Worm (Caenorhabditis elegans): ENCODE data around the gene pis-1.

Gene pis-1

DNA sequence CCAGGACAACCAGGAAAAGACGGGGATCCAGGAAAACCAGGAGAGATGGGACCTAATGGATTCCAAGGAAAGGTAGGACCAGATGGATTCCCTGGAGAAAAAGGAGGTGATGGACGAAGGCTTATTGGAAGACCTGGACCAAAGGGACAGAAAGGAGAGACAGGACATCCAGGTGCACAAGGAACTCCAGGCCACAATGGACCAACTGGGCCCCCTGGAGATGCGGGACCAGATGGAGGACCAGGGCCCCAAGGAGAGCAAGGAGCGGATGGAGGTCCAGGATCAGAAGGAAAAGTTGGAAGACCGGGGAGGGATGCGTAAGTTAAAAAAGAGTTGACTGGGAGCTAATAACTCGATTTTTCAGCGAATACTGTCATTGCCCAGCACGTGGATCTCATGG is 26.2 kb upstream of the pis-1 start:
- TF ChIP-seq ref-1 (GFP tag; conservative IDR thresholded peaks at IDR 0.05) = no peak
- no peak for TF ChIP-seq tab-1 (GFP tag; IDR thresholded peaks at IDR 0.05)

- TF ChIP-seq ztf-29 (GFP tag; IDR thresholded peaks at IDR 0.05) (no peak), med-1 (GFP tag; optimal IDR thresholded peaks at IDR 0.05; ENCODE audit: insufficient read depth) (no peak), flt-1 (GFP tag; IDR thresholded peaks at IDR 0.05) (no peak), ztf-23 (GFP tag; IDR thresholded peaks at IDR 0.05) (no peak), cog-1 (tag; optimal IDR thresholded peaks at IDR 0.05) (no peak), klf-2 (GFP tag; conservative IDR thresholded peaks at IDR 0.05) (no peak), tab-1 (GFP tag; IDR thresholded peaks at IDR 0.05) (no peak), ref-1 (GFP tag; conservative IDR thresholded peaks at IDR 0.05) (no peak), T22C8.4 (GFP tag; IDR thresholded peaks at IDR 0.05) (no peak)
Measured at ce11 chrIV:9821621-9822020, 25.2 kb upstream of the pis-1 start, which contains the start of gene col-123. Gene col-123, plus strand, starts transcription at chrIV:9821921.

ce11 chrIV:9815432-9815831 is 19.0 kb upstream of the pis-1 start, which contains the start of gene egl-20:
Gene egl-20, minus strand, starts transcription at chrIV:9815532.
- no peak for TF ChIP-seq flt-1 (GFP tag; IDR thresholded peaks at IDR 0.05)
- no peak for TF ChIP-seq cog-1 (tag; optimal IDR thresholded peaks at IDR 0.05)
- no peak for TF ChIP-seq tab-1 (GFP tag; IDR thresholded peaks at IDR 0.05)
- TF ChIP-seq ref-1 (GFP tag; conservative IDR thresholded peaks at IDR 0.05) = no peak
- no peak for TF ChIP-seq ztf-23 (GFP tag; IDR thresholded peaks at IDR 0.05)
- no peak for TF ChIP-seq ztf-29 (GFP tag; IDR thresholded peaks at IDR 0.05)

ce11 chrIV:9811487-9811886 is 15.1 kb upstream of the pis-1 start:
- TF ChIP-seq med-1 (GFP tag; optimal IDR thresholded peaks at IDR 0.05; ENCODE audit: insufficient read depth) (no peak), ref-1 (GFP tag; conservative IDR thresholded peaks at IDR 0.05) (no peak), ztf-29 (GFP tag; IDR thresholded peaks at IDR 0.05) (no peak), T22C8.4 (GFP tag; IDR thresholded peaks at IDR 0.05) (no peak), cog-1 (tag; optimal IDR thresholded peaks at IDR 0.05) (no peak), klf-2 (GFP tag; conservative IDR thresholded peaks at IDR 0.05) (no peak), tab-1 (GFP tag; IDR thresholded peaks at IDR 0.05) (no peak), flt-1 (GFP tag; IDR thresholded peaks at IDR 0.05) (no peak), ztf-23 (GFP tag; IDR thresholded peaks at IDR 0.05) (no peak)

DNA sequence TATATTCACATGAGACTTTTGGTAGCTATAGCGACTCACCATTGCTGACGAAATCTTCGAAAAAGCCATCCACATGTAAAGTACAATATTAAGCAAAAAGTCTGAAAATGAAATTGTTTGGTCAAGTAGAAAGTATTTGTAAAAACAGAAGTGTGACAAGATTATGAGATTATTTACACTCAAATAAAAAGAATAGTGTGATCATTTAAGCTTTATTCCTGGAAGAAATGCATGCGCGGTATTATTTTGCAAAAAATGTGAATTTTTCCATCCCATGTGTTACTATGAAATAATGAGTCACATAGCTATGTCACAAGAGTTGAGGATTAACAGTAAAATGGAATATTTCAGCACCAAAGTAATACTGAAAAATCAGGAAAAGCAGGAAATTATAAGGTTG is 14.2 kb upstream of the pis-1 start, which contains the start of gene dct-15:
Gene dct-15 (minus strand): TSS at position 101 of the 400 bp plus-strand sequence.
- no peak for TF ChIP-seq T22C8.4 (GFP tag; IDR thresholded peaks at IDR 0.05)
- TF ChIP-seq ztf-29 (GFP tag; IDR thresholded peaks at IDR 0.05) = no peak
- no peak for TF ChIP-seq tab-1 (GFP tag; IDR thresholded peaks at IDR 0.05)
- TF ChIP-seq flt-1 (GFP tag; IDR thresholded peaks at IDR 0.05) = no peak
- TF ChIP-seq klf-2 (GFP tag; conservative IDR thresholded peaks at IDR 0.05) = no peak
- TF ChIP-seq ztf-23 (GFP tag; IDR thresholded peaks at IDR 0.05) = no peak
- TF ChIP-seq cog-1 (tag; optimal IDR thresholded peaks at IDR 0.05) = no peak
- no peak for TF ChIP-seq ref-1 (GFP tag; conservative IDR thresholded peaks at IDR 0.05)
- no peak for TF ChIP-seq med-1 (GFP tag; optimal IDR thresholded peaks at IDR 0.05; ENCODE audit: insufficient read depth)

ce11 chrIV:9803544-9803943 is 7.2 kb upstream of the pis-1 start:
- TF ChIP-seq klf-2 (GFP tag; conservative IDR thresholded peaks at IDR 0.05) (no peak), ztf-29 (GFP tag; IDR thresholded peaks at IDR 0.05) (no peak), cog-1 (tag; optimal IDR thresholded peaks at IDR 0.05) (no peak), ref-1 (GFP tag; conservative IDR thresholded peaks at IDR 0.05) (no peak), T22C8.4 (GFP tag; IDR thresholded peaks at IDR 0.05) (no peak), med-1 (GFP tag; optimal IDR thresholded peaks at IDR 0.05; ENCODE audit: insufficient read depth) (no peak), tab-1 (GFP tag; IDR thresholded peaks at IDR 0.05) (no peak), ztf-23 (GFP tag; IDR thresholded peaks at IDR 0.05) (no peak), flt-1 (GFP tag; IDR thresholded peaks at IDR 0.05) (no peak)

ce11 chrIV:9802711-9803110 is 6.3 kb upstream of the pis-1 start, which contains the start of gene fat-3:
Gene fat-3, plus strand, starts transcription at chrIV:9803023.
- TF ChIP-seq med-1 (GFP tag; optimal IDR thresholded peaks at IDR 0.05; ENCODE audit: insufficient read depth) (no peak), T22C8.4 (GFP tag; IDR thresholded peaks at IDR 0.05) (no peak), tab-1 (GFP tag; IDR thresholded peaks at IDR 0.05) (no peak), cog-1 (tag; optimal IDR thresholded peaks at IDR 0.05) (no peak), ref-1 (GFP tag; conservative IDR thresholded peaks at IDR 0.05) (no peak), ztf-29 (GFP tag; IDR thresholded peaks at IDR 0.05) (no peak), ztf-23 (GFP tag; IDR thresholded peaks at IDR 0.05) (no peak), klf-2 (GFP tag; conservative IDR thresholded peaks at IDR 0.05) (no peak), flt-1 (GFP tag; IDR thresholded peaks at IDR 0.05) (no peak)

- TF ChIP-seq klf-2 (GFP tag; conservative IDR thresholded peaks at IDR 0.05) (no peak), ref-1 (GFP tag; conservative IDR thresholded peaks at IDR 0.05) (no peak)
Measured at ce11 chrIV:9801418-9801817, 5.0 kb upstream of the pis-1 start.

DNA sequence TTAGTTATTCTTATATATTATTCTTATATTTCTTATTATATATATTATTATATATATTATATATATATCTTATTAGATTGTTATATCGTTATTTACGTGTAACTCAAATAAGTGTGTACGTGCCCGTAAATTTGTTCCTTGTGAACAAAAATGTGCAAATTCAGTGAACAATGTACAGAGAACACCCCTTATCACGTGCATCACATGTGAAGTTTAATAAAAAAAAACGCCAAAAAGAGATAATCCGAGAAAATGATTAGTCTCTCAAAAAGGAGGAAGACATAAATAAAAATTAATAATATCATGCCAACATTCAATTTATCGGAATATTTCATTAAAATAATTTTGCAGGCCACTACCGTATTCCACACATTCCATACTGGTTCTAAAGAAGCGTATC is 3.3 kb upstream of the pis-1 start:
- no peak for TF ChIP-seq ztf-29 (GFP tag; IDR thresholded peaks at IDR 0.05)
- no peak for TF ChIP-seq flt-1 (GFP tag; IDR thresholded peaks at IDR 0.05)
- TF ChIP-seq klf-2 (GFP tag; conservative IDR thresholded peaks at IDR 0.05) = no peak

DNA sequence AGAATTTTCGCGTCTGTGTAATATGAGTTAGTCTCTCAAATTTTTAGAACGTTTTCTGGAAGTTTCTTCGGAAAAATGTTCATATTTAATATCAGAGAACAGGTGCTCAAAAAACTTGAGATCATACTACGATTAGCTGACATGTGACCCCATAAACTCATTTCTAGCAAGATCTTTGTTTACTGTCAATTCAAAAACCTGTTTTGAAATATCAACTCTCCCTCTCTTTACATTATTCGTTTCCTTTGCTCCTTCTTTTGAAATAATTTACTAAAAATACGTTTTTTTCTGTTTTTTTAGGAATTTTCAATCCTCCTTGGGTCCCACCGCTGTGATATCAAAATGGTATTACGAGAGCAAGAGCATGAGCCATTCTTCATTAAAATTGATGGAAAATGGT is 2.7 kb upstream of the pis-1 start, which contains the start of gene fat-4:
Gene fat-4 (plus strand): TSS at position 301 of the 400 bp plus-strand sequence.
- TF ChIP-seq med-1 (GFP tag; optimal IDR thresholded peaks at IDR 0.05; ENCODE audit: insufficient read depth) (no peak), ztf-29 (GFP tag; IDR thresholded peaks at IDR 0.05) (no peak), tab-1 (GFP tag; IDR thresholded peaks at IDR 0.05) (no peak), ref-1 (GFP tag; conservative IDR thresholded peaks at IDR 0.05) (no peak), flt-1 (GFP tag; IDR thresholded peaks at IDR 0.05) (no peak), T22C8.4 (GFP tag; IDR thresholded peaks at IDR 0.05) (no peak), klf-2 (GFP tag; conservative IDR thresholded peaks at IDR 0.05) (no peak), ztf-23 (GFP tag; IDR thresholded peaks at IDR 0.05) (no peak), cog-1 (tag; optimal IDR thresholded peaks at IDR 0.05) (no peak)

ce11 chrIV:9798307-9798706 is 1.9 kb upstream of the pis-1 start:
- TF ChIP-seq ztf-23 (GFP tag; IDR thresholded peaks at IDR 0.05) (no peak), tab-1 (GFP tag; IDR thresholded peaks at IDR 0.05) (no peak), ref-1 (GFP tag; conservative IDR thresholded peaks at IDR 0.05) (no peak)

Data from whole organism, midembryonic.